Worm (Caenorhabditis elegans) whole organism, L3 larva: ENCODE results near the gene Y47D3B.4.

Experiments
- elt-1 ChIP-seq: fragments of 150-350 bp; optimal IDR thresholded peaks from 2 replicates; lab custom pipeline; 2014; ENCODE audit warnings: missing biosample characterization, missing genetic modification characterization
- lin-15B ChIP-seq: fragments of 150-350 bp; optimal IDR thresholded peaks from 2 replicates; lab custom pipeline; 2014; ENCODE audit warnings: missing biosample characterization, missing genetic modification characterization
- unc-62 ChIP-seq: fragments of 150-350 bp; sonication (generic microtip); optimal IDR thresholded peaks from 4 replicates; lab custom pipeline; 2014; ENCODE audit warnings: missing biosample characterization, missing genetic modification reagents, missing genetic modification characterization

DNA sequence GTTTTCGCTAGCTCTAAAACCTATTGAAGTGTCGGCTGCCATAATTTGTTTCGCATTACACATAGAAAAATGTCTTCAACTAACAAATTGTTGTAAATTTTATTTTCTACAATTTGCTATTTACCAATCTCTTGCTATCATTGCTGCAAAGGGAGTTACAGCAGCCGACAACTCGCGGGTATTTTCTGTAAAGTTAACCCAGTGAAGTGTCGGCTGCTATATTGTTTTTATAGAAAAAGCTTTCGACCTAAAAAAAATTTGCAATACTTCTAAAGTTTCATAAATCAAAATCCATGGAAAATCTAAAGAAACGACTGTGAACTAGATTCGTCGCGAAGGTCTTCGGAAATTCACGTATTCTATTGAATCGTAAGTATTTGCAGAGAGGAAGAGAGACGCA is 26.2 kb upstream of the Y47D3B.4 start:
- TF ChIP-seq lin-15B (tag; lab: Kevin White, UChicago) (no peak), elt-1 (tag; lab: Kevin White, UChicago) (no peak), unc-62 (no peak)
